Worm (Caenorhabditis elegans): Measurements from ENCODE around the gene srh-30.

srh-30 gene

ce11 chrV:6780676-6781075 is 9.1 kb upstream of the srh-30 start:
- TF ChIP-seq rnt-1 (tag; optimal IDR thresholded peaks at IDR 0.05), result no peak
- no peak for TF ChIP-seq fkh-10 (GFP tag; optimal IDR thresholded peaks at IDR 0.05)
- no peak for TF ChIP-seq unc-55 (GFP tag; optimal IDR thresholded peaks at IDR 0.05)
- TF ChIP-seq elt-2 (tag; optimal IDR thresholded peaks at IDR 0.05), result no peak

- no peak for TF ChIP-seq ceh-34 (tag; optimal IDR thresholded peaks at IDR 0.05)
- TF ChIP-seq unc-55 (GFP tag; optimal IDR thresholded peaks at IDR 0.05), result no peak
- TF ChIP-seq unc-42 (tag; optimal IDR thresholded peaks at IDR 0.05), result no peak
- TF ChIP-seq nfya-1 (tag; optimal IDR thresholded peaks at IDR 0.05), result no peak
- no peak for TF ChIP-seq C38D4.7 (GFP tag; optimal IDR thresholded peaks at IDR 0.05)
- TF ChIP-seq ceh-6 (GFP tag; optimal IDR thresholded peaks at IDR 0.05), result no peak
Measured at ce11 chrV:6780166-6780565, 8.6 kb upstream of the srh-30 start, which contains the start of gene ZC404.15. Gene ZC404.15, plus strand, starts transcription at chrV:6780466.

- TF ChIP-seq T23F11.4 (GFP tag; optimal IDR thresholded peaks at IDR 0.05) (no peak), hlh-15 (tag; optimal IDR thresholded peaks at IDR 0.05) (no peak), lim-6 (tag; optimal IDR thresholded peaks at IDR 0.05) (no peak)
Measured at ce11 chrV:6778457-6778856, 6.9 kb upstream of the srh-30 start.

- no peak for TF ChIP-seq K09A11.1 (tag; optimal IDR thresholded peaks at IDR 0.05; ENCODE audit: insufficient read depth)
- no peak for TF ChIP-seq ceh-34 (tag; optimal IDR thresholded peaks at IDR 0.05)
- no peak for TF ChIP-seq dve-1 (tag; optimal IDR thresholded peaks at IDR 0.05)
- no peak for TF ChIP-seq syd-9 (tag; optimal IDR thresholded peaks at IDR 0.05)
- no peak for TF ChIP-seq ztf-16 (tag; optimal IDR thresholded peaks at IDR 0.05)
- no peak for TF ChIP-seq pros-1 (tag; optimal IDR thresholded peaks at IDR 0.05)
- TF ChIP-seq pha-2 (tag; optimal IDR thresholded peaks at IDR 0.05), result no peak
- no peak for TF ChIP-seq elt-2 (tag; optimal IDR thresholded peaks at IDR 0.05)
- no peak for TF ChIP-seq pha-4 (tag; optimal IDR thresholded peaks at IDR 0.05)
- TF ChIP-seq nfya-1 (tag; optimal IDR thresholded peaks at IDR 0.05), result no peak
- TF ChIP-seq odd-2 (tag; optimal IDR thresholded peaks at IDR 0.05), result no peak
- no peak for TF ChIP-seq ets-4 (tag; optimal IDR thresholded peaks at IDR 0.05)
- no peak for TF ChIP-seq ama-1 (optimal IDR thresholded peaks at IDR 0.05)
- TF ChIP-seq hlh-13 (GFP tag; optimal IDR thresholded peaks at IDR 0.05), result no peak
- no peak for TF ChIP-seq zip-5 (tag; optimal IDR thresholded peaks at IDR 0.05)
- TF ChIP-seq tbx-2 (tag; optimal IDR thresholded peaks at IDR 0.05), result no peak
- TF ChIP-seq sox-2 (GFP tag; IDR thresholded peaks at IDR 0.05), result no peak
Measured at ce11 chrV:6775708-6776107, 4.2 kb upstream of the srh-30 start, which contains the start of gene srh-28. Gene srh-28, minus strand, starts transcription at chrV:6775808.

- TF ChIP-seq odd-2 (tag; optimal IDR thresholded peaks at IDR 0.05) (no peak), dve-1 (tag; optimal IDR thresholded peaks at IDR 0.05) (no peak), ceh-24 (tag; optimal IDR thresholded peaks at IDR 0.05) (no peak), C08G9.2 (tag; optimal IDR thresholded peaks at IDR 0.05) (no peak), madf-2 (tag; optimal IDR thresholded peaks at IDR 0.05) (no peak), tbx-2 (tag; optimal IDR thresholded peaks at IDR 0.05) (no peak), T23F11.4 (GFP tag; optimal IDR thresholded peaks at IDR 0.05) (no peak), pat-9 (tag; optimal IDR thresholded peaks at IDR 0.05) (no peak), dmd-4 (tag; optimal IDR thresholded peaks at IDR 0.05; ENCODE audit: borderline replicate concordance) (no peak), ceh-22 (tag; optimal IDR thresholded peaks at IDR 0.05) (no peak), tbx-7 (tag; optimal IDR thresholded peaks at IDR 0.05) (no peak), pha-2 (tag; optimal IDR thresholded peaks at IDR 0.05) (no peak), fkh-6 (tag; optimal IDR thresholded peaks at IDR 0.05) (no peak), gmeb-2 (tag; optimal IDR thresholded peaks at IDR 0.05) (no peak), ceh-6 (GFP tag; optimal IDR thresholded peaks at IDR 0.05) (no peak), pax-1 (tag; optimal IDR thresholded peaks at IDR 0.05) (no peak), nfya-1 (tag; optimal IDR thresholded peaks at IDR 0.05) (no peak), lin-11 (tag; optimal IDR thresholded peaks at IDR 0.05) (no peak), Y22D7AL.16 (tag; optimal IDR thresholded peaks at IDR 0.05) (no peak), ahr-1 (tag; optimal IDR thresholded peaks at IDR 0.05) (no peak)
Measured at ce11 chrV:6773735-6774134, 2.2 kb upstream of the srh-30 start, which contains the start of gene ZC404.16. Gene ZC404.16, minus strand, starts transcription at chrV:6773835.

All from whole organism, late embryonic.